Worm (Caenorhabditis elegans): ENCODE data around the gene npr-4.

DNA sequence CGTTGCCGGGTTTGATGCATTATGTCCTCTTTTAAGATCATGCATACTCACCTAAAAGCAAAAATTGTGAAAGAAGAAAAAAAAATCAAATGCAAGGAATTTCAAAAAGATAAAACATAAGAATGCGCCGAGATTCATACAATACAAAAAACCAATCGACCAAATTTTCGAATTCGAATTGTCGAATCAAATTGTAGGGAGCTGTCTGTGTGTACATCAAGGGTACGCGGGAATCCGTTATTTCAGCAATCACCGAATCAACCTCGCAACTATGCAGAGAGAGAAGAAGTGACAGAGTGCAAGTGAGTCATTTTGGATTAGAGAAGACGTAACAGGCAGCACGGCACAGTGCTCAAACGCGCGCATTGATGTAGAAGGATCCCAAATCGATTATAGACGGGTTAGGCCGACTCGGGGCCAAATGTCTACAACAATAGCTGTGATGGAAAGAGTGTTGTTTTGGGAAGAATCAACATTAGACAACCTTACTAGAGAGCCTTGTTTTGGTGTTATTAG lies 48.1 kb downstream of the npr-4 start, which contains the start of gene sdz-19:
- TF ChIP-seq him-1 (tag; optimal IDR thresholded peaks at IDR 0.05) (no peak), W03F9.2 (tag; optimal IDR thresholded peaks at IDR 0.05) (no peak), dao-5 (tag; optimal IDR thresholded peaks at IDR 0.05) (no peak)

Measured in whole organism, L4/young adult.